Fruit fly (Drosophila melanogaster) whole organism, embryonic: ENCODE measurements around the gene SLC5A11.

Experiments used
- C15 ChIP-seq: fragments of 200-800 bp; sonication (Bioruptor generic); IDR thresholded peaks from 3 replicates; pipeline ENCODE4 v1.3.6; 2022; ENCODE audit warnings: missing biosample characterization, missing genetic modification characterization
- CG1024 ChIP-seq: fragments of 200-800 bp; sonication (Bioruptor generic); IDR thresholded peaks from 2 replicates; pipeline ENCODE4 v1.3.6; 2022; ENCODE audit warnings: missing biosample characterization, missing genetic modification characterization
- CG10274 ChIP-seq: fragments of 200-800 bp; sonication (Bioruptor generic); optimal IDR thresholded peaks from 3 replicates; lab custom pipeline; 2017; ENCODE audit warnings: missing biosample characterization, mild to moderate bottlenecking, missing genetic modification characterization
- CG11247 ChIP-seq: fragments of 200-800 bp; sonication (Bioruptor generic); IDR thresholded peaks from 2 replicates; pipeline ENCODE4 v1.3.6; 2022; ENCODE audit warnings: missing biosample characterization, missing genetic modification characterization
- CG11723 ChIP-seq: fragments of 200-800 bp; sonication (Bioruptor generic); optimal IDR thresholded peaks from 2 replicates; lab custom pipeline; 2017; ENCODE audit warnings: missing biosample characterization, mild to moderate bottlenecking, missing genetic modification characterization
- CG1233 ChIP-seq: fragments of 200-800 bp; sonication (Bioruptor generic); optimal IDR thresholded peaks from 4 replicates; lab custom pipeline; 2018; ENCODE audit warnings: missing biosample characterization, mild to moderate bottlenecking, missing genetic modification characterization
- CG12391 ChIP-seq: fragments of 200-800 bp; sonication (Bioruptor generic); optimal IDR thresholded peaks from 3 replicates; lab custom pipeline; 2018; ENCODE audit warnings: missing biosample characterization, mild to moderate bottlenecking, missing genetic modification characterization, moderate library complexity
- CG1603 ChIP-seq: fragments of 200-800 bp; sonication (Bioruptor generic); optimal IDR thresholded peaks from 2 replicates; lab custom pipeline; 2019; ENCODE audit warnings: missing biosample characterization, mild to moderate bottlenecking, missing genetic modification characterization, moderate library complexity
- CG17186 ChIP-seq: fragments of 200-800 bp; sonication (Bioruptor generic); optimal IDR thresholded peaks from 3 replicates; lab custom pipeline; 2017; ENCODE audit warnings: missing biosample characterization, missing genetic modification reagents, missing genetic modification characterization
- CG17359 ChIP-seq: fragments of 200-800 bp; sonication (Bioruptor generic); optimal IDR thresholded peaks from 3 replicates; lab custom pipeline; 2018; ENCODE audit warnings: missing biosample characterization, mild to moderate bottlenecking, missing genetic modification characterization, moderate library complexity
- CG17829 ChIP-seq: fragments of 200-800 bp; optimal IDR thresholded peaks from 2 replicates; lab custom pipeline; 2019; ENCODE audit warnings: missing biosample characterization, mild to moderate bottlenecking, missing genetic modification characterization, moderate library complexity
- CG18262 ChIP-seq: fragments of 200-800 bp; optimal IDR thresholded peaks from 3 replicates; lab custom pipeline; 2019; ENCODE audit warnings: missing biosample characterization, mild to moderate bottlenecking, missing genetic modification characterization, moderate library complexity
- CG18619 ChIP-seq: fragments of 200-800 bp; sonication (Bioruptor generic); optimal IDR thresholded peaks from 3 replicates; lab custom pipeline; 2017; ENCODE audit warnings: missing biosample characterization, mild to moderate bottlenecking, missing genetic modification characterization
- CG30020 ChIP-seq: fragments of 200-800 bp; optimal IDR thresholded peaks from 2 replicates; lab custom pipeline; 2019; ENCODE audit warnings: missing biosample characterization, mild to moderate bottlenecking, missing genetic modification characterization, moderate library complexity
- CG31365 ChIP-seq: fragments of 200-800 bp; sonication (Bioruptor generic); optimal IDR thresholded peaks from 2 replicates; lab custom pipeline; 2018; ENCODE audit warnings: missing biosample characterization, mild to moderate bottlenecking, missing genetic modification characterization
- CG33557 ChIP-seq: fragments of 200-800 bp; sonication (Bioruptor generic); optimal IDR thresholded peaks from 2 replicates; lab custom pipeline; 2019; ENCODE audit warnings: missing biosample characterization, mild to moderate bottlenecking, missing genetic modification characterization, moderate library complexity
- CG34422 ChIP-seq: fragments of 200-800 bp; sonication (Bioruptor generic); IDR thresholded peaks from 3 replicates; pipeline ENCODE4 v1.3.6; 2022; ENCODE audit warnings: missing biosample characterization, missing genetic modification characterization
- CG3726 ChIP-seq: fragments of 200-800 bp; sonication (Bioruptor generic); IDR thresholded peaks from 3 replicates; pipeline ENCODE4, ENCODE4 v1.3.6; 2022; ENCODE audit warnings: missing biosample characterization, missing genetic modification characterization
- CG42726 ChIP-seq: fragments of 200-800 bp; sonication (Bioruptor generic); IDR thresholded peaks from 2 replicates; pipeline ENCODE4 v1.3.6; 2022; ENCODE audit warnings: missing biosample characterization, missing genetic modification characterization; ENCODE audit not compliant: partially characterized antibody
- CG4854 ChIP-seq: fragments of 200-800 bp; sonication (Bioruptor generic); optimal IDR thresholded peaks from 2 replicates; lab custom pipeline; 2016; ENCODE audit warnings: missing biosample characterization, missing genetic modification characterization, inconsistent platforms
- CG6689 ChIP-seq: fragments of 200-800 bp; sonication (Bioruptor generic); IDR thresholded peaks from 2 replicates; pipeline ENCODE4 v1.3.6; 2022; ENCODE audit warnings: missing biosample characterization, missing genetic modification characterization
- CG6765 ChIP-seq: fragments of 200-800 bp; sonication (Bioruptor generic); optimal IDR thresholded peaks from 3 replicates; lab custom pipeline; 2017; ENCODE audit warnings: missing biosample characterization, mild to moderate bottlenecking, missing genetic modification characterization
- CG7271 ChIP-seq: fragments of 200-800 bp; sonication (Bioruptor generic); optimal IDR thresholded peaks from 2 replicates; lab custom pipeline; 2018; ENCODE audit warnings: missing biosample characterization, mild to moderate bottlenecking, missing genetic modification characterization, moderate library complexity
- CG8924 ChIP-seq: fragments of 200-800 bp; optimal IDR thresholded peaks from 3 replicates; lab custom pipeline; 2019; ENCODE audit warnings: missing biosample characterization, mild to moderate bottlenecking, missing genetic modification characterization, moderate library complexity
- CG8944 ChIP-seq: fragments of 200-800 bp; sonication (Bioruptor generic); optimal IDR thresholded peaks from 3 replicates; lab custom pipeline; 2016; ENCODE audit warnings: missing biosample characterization, missing genetic modification characterization
- CG9817 ChIP-seq: fragments of 200-800 bp; sonication (Bioruptor generic); optimal IDR thresholded peaks from 2 replicates; lab custom pipeline; 2018; ENCODE audit warnings: missing biosample characterization, mild to moderate bottlenecking, missing genetic modification characterization, moderate library complexity
- CrebB ChIP-seq: fragments of 200-800 bp; sonication (Bioruptor generic); optimal IDR thresholded peaks from 3 replicates; lab custom pipeline; 2018; ENCODE audit warnings: missing biosample characterization, mild to moderate bottlenecking, missing genetic modification characterization
- Eip74EF ChIP-seq, 2 experiments: fragments of 200-800 bp in 1 of 2; fragments of >200 bp in 1 of 2; sonication (Bioruptor generic) in 1 of 2; optimal IDR thresholded peaks; 2 replicates each; lab custom pipeline; 2017 to 2019; ENCODE audit warnings: missing biosample characterization in 2 of 2, missing genetic modification characterization in 2 of 2, mild to moderate bottlenecking in 1 of 2, moderate library complexity in 1 of 2
- HLH54F ChIP-seq: fragments of 200-800 bp; sonication (Bioruptor generic); optimal IDR thresholded peaks from 3 replicates; lab custom pipeline; 2016; ENCODE audit warnings: missing biosample characterization, missing genetic modification characterization
- HmgD ChIP-seq: fragments of 200-800 bp; sonication (Bioruptor generic); optimal IDR thresholded peaks from 3 replicates; lab custom pipeline; 2016; ENCODE audit warnings: missing biosample characterization, missing genetic modification characterization
- MBD-R2 ChIP-seq: fragments of 200-800 bp; sonication (Bioruptor generic); IDR thresholded peaks from 2 replicates; pipeline ENCODE4 v1.3.6; 2022; ENCODE audit warnings: missing biosample characterization, missing genetic modification characterization
- MESR4 ChIP-seq: fragments of 200-800 bp; sonication (Bioruptor generic); optimal IDR thresholded peaks from 2 replicates; lab custom pipeline; 2018; ENCODE audit warnings: missing biosample characterization, mild to moderate bottlenecking, missing genetic modification characterization, moderate library complexity
- Med ChIP-seq: fragments of 200-800 bp; sonication (Bioruptor generic); peaks from one replicate; lab custom pipeline; 2016; ENCODE audit warnings: missing biosample characterization, missing genetic modification characterization, mild to moderate bottlenecking, inconsistent platforms, moderate library complexity
- Mes4 ChIP-seq: fragments of 200-800 bp; sonication (Bioruptor generic); optimal IDR thresholded peaks from 2 replicates; lab custom pipeline; 2016; ENCODE audit warnings: missing biosample characterization, missing genetic modification characterization
- Opbp ChIP-seq: fragments of 200-800 bp; sonication (Bioruptor generic); IDR thresholded peaks from 3 replicates; pipeline ENCODE4 v1.3.6; 2022; ENCODE audit warnings: missing biosample characterization, missing genetic modification characterization; ENCODE audit not compliant: partially characterized antibody
- Poxn ChIP-seq: fragments of 200-800 bp; sonication (Bioruptor generic); IDR thresholded peaks from 2 replicates; pipeline ENCODE4 v1.3.6; 2022; ENCODE audit warnings: missing biosample characterization, missing genetic modification characterization
- Stat92E ChIP-seq, 3 experiments: fragments of >200 bp in 2 of 3; fragments of 200-800 bp in 1 of 3; sonication (Bioruptor generic) in 1 of 3; optimal IDR thresholded peaks; 2 replicates each; lab custom pipeline; 2017 to 2019; ENCODE audit warnings: missing biosample characterization in 3 of 3, missing genetic modification characterization in 3 of 3, mild to moderate bottlenecking in 1 of 3, moderate library complexity in 1 of 3
- TFAM ChIP-seq: fragments of 200-800 bp; sonication (Bioruptor generic); optimal IDR thresholded peaks from 2 replicates; lab custom pipeline; 2017; ENCODE audit warnings: missing biosample characterization, missing genetic modification characterization, inconsistent platforms
- Xrp1 ChIP-seq: fragments of 200-800 bp; sonication (Bioruptor generic); IDR thresholded peaks from 2 replicates; pipeline ENCODE4 v1.3.6; 2022; ENCODE audit warnings: missing biosample characterization, missing genetic modification characterization
- ap ChIP-seq: fragments of 200-800 bp; sonication (Bioruptor generic); IDR thresholded peaks from 2 replicates; pipeline ENCODE4 v1.3.6; 2022; ENCODE audit warnings: missing biosample characterization, missing genetic modification characterization
- bowl ChIP-seq: fragments of 200-800 bp; sonication (Bioruptor generic); IDR thresholded peaks from 2 replicates; pipeline ENCODE4 v1.3.6; 2022; ENCODE audit warnings: missing biosample characterization, missing genetic modification characterization
- cg ChIP-seq: fragments of 200-800 bp; sonication (Bioruptor generic); optimal IDR thresholded peaks from 3 replicates; lab custom pipeline; 2019; ENCODE audit warnings: missing biosample characterization, mild to moderate bottlenecking, missing genetic modification characterization, moderate library complexity
- gfzf ChIP-seq: fragments of 200-800 bp; sonication (Bioruptor generic); optimal IDR thresholded peaks from 2 replicates; lab custom pipeline; 2016; ENCODE audit warnings: missing biosample characterization, mild to moderate bottlenecking, missing genetic modification characterization, moderate library complexity
- gt ChIP-seq: fragments of 200-800 bp; sonication (Bioruptor generic); IDR thresholded peaks from 2 replicates; pipeline ENCODE4 v1.3.6; 2022; ENCODE audit warnings: missing biosample characterization, missing genetic modification characterization
- lbe ChIP-seq: fragments of 200-800 bp; sonication (Bioruptor generic); optimal IDR thresholded peaks from 2 replicates; lab custom pipeline; 2016; ENCODE audit warnings: missing biosample characterization, mild to moderate bottlenecking, missing genetic modification characterization
- pb ChIP-seq: fragments of 200-800 bp; sonication (Bioruptor generic); optimal IDR thresholded peaks from 3 replicates; lab custom pipeline; 2016; ENCODE audit warnings: missing biosample characterization, missing genetic modification characterization
- pum ChIP-seq: fragments of 200-800 bp; sonication (Bioruptor generic); optimal IDR thresholded peaks from 2 replicates; lab custom pipeline; 2016; ENCODE audit warnings: missing biosample characterization, missing genetic modification characterization
- sima ChIP-seq: fragments of 200-800 bp; sonication (Bioruptor generic); optimal IDR thresholded peaks from 2 replicates; lab custom pipeline; 2016; ENCODE audit warnings: missing biosample characterization, missing genetic modification characterization
- sisA ChIP-seq: fragments of 200-800 bp; sonication (Bioruptor generic); IDR thresholded peaks from 2 replicates; pipeline ENCODE4 v1.3.6; 2022; ENCODE audit warnings: missing biosample characterization, missing genetic modification characterization
- tna ChIP-seq: fragments of 200-800 bp; sonication (Bioruptor generic); IDR thresholded peaks from 2 replicates; pipeline ENCODE4 v1.3.6; 2022; ENCODE audit warnings: missing biosample characterization, missing genetic modification characterization; ENCODE audit not compliant: partially characterized antibody

SLC5A11 gene

dm6 chr2L:8159498-8159897 is 45.4 kb downstream of the SLC5A11 start, which contains the start of the genes PAPLA1 and Rbsn-5 (continued):
- TF ChIP-seq CG11723 (GFP tag; lab: Kevin White, UChicago) = peak; percentile 84
- TF ChIP-seq CG1603 = peak; percentile 95
- TF ChIP-seq CG8924 = peak; percentile 91
- peak; percentile 93 for TF ChIP-seq pb (GFP tag; lab: Kevin White, UChicago)
- peak; percentile 93 for TF ChIP-seq CG17829 (tag; lab: Kevin White, UChicago)
- TF ChIP-seq Med (GFP tag; lab: Kevin White, UChicago) = peak; percentile 99
- TF ChIP-seq CG1233 (GFP tag; lab: Kevin White, UChicago) = peak; percentile 91
- TF ChIP-seq CG31365 = peak; percentile 75
- TF ChIP-seq MBD-R2 = peak; percentile 97
- TF ChIP-seq CG6689 (GFP tag; lab: Robert Waterston, UW) = peak; percentile 93
- peak; percentile 93 for TF ChIP-seq CG4854 (GFP tag; lab: Kevin White, UChicago)
- peak; percentile 89 for TF ChIP-seq CG11247 (GFP tag; lab: Robert Waterston, UW)
- TF ChIP-seq CG17359 (tag; lab: Kevin White, UChicago) = peak; percentile 92
- peak; percentile 40 for TF ChIP-seq gfzf
- TF ChIP-seq CG7271 = peak; percentile 85
- no peak for TF ChIP-seq tna (GFP tag; lab: Robert Waterston, UW)
- peak; percentile 8 for TF ChIP-seq TFAM (GFP tag; lab: Kevin White, UChicago)
- TF ChIP-seq CG3726 (GFP tag; lab: Robert Waterston, UW) = peak; percentile 88
- TF ChIP-seq HLH54F (GFP tag; lab: Kevin White, UChicago) = peak; percentile 96
- TF ChIP-seq CG9817 (tag; lab: Kevin White, UChicago) = peak; percentile 95
- TF ChIP-seq CG18619 (GFP tag; lab: Kevin White, UChicago) = peak; percentile 88
- TF ChIP-seq gt (GFP tag; lab: Robert Waterston, UW) = peak; percentile 81
- peak; percentile 59 for TF ChIP-seq MESR4 (GFP tag; lab: Kevin White, UChicago)
- TF ChIP-seq CG10274 (GFP tag; lab: Kevin White, UChicago) = peak; percentile 75
- peak; percentile 96 for TF ChIP-seq sisA (GFP tag; lab: Robert Waterston, UW)
- TF ChIP-seq cg = no peak
- peak; percentile 84 for TF ChIP-seq CG17186 (GFP tag; lab: Kevin White, UChicago)
- peak; percentile 66 for TF ChIP-seq Poxn (GFP tag; lab: Robert Waterston, UW)
- peak; percentile 89 for TF ChIP-seq sima (GFP tag; lab: Kevin White, UChicago)
- peak; percentile 94 for TF ChIP-seq HmgD (GFP tag; lab: Kevin White, UChicago)
- peak; percentile 90 for TF ChIP-seq CG18262 (tag; lab: Kevin White, UChicago)
- peak; percentile 69 for TF ChIP-seq bowl (GFP tag; lab: Robert Waterston, UW)
- peak; percentile 97 for TF ChIP-seq pum (GFP tag; lab: Kevin White, UChicago)
- TF ChIP-seq CG42726 (GFP tag; lab: Robert Waterston, UW) = no peak
- TF ChIP-seq ap = peak; percentile 80
- TF ChIP-seq Stat92E (GFP tag; optimal IDR thresholded peaks at IDR 0.05; lab: Kevin White, UChicago) = no peak
- TF ChIP-seq lbe (GFP tag; lab: Kevin White, UChicago) = peak; percentile 92
- peak; percentile 76 for TF ChIP-seq CG1024
- TF ChIP-seq CG30020 = peak; percentile 72
- TF ChIP-seq CG12391 (tag; lab: Kevin White, UChicago) = peak; percentile 95
- TF ChIP-seq Mes4 (GFP tag; lab: Kevin White, UChicago) = peak; percentile 90
- peak; percentile 88 for TF ChIP-seq CrebB (tag; lab: Kevin White, UChicago)
- TF ChIP-seq Eip74EF (GFP tag; optimal IDR thresholded peaks at IDR 0.05; lab: Kevin White, UChicago) = peak in 1 of 2 experiments; percentile 85
- TF ChIP-seq C15 = peak; percentile 91
- TF ChIP-seq CG6765 (GFP tag; lab: Kevin White, UChicago) = peak; percentile 89
- peak; percentile 85 for TF ChIP-seq CG33557 (GFP tag; lab: Kevin White, UChicago)
- peak; percentile 92 for TF ChIP-seq CG34422 (GFP tag; lab: Robert Waterston, UW)
- peak; percentile 96 for TF ChIP-seq CG8944
- TF ChIP-seq Opbp = no peak
- peak; percentile 93 for TF ChIP-seq Xrp1 (GFP tag; lab: Robert Waterston, UW)
